Fruit fly (Drosophila melanogaster) whole organism, wandering third instar larva: ENCODE data around the gene CG32188.

ENCODE experiments used
- Abd-B ChIP-seq: fragments of >200 bp; optimal IDR thresholded peaks from 2 replicates; lab custom pipeline; 2017; ENCODE audit warnings: missing biosample characterization, missing genetic modification characterization
- CG32264 ChIP-seq: fragments of 200-800 bp; sonication (Bioruptor generic); optimal IDR thresholded peaks from 2 replicates; lab custom pipeline; 2016; ENCODE audit warnings: missing biosample characterization, missing genetic modification characterization
- CrebA ChIP-seq: fragments of 200-800 bp; sonication (Bioruptor generic); optimal IDR thresholded peaks from 2 replicates; lab custom pipeline; 2016; ENCODE audit warnings: missing biosample characterization, mild to moderate bottlenecking, missing genetic modification characterization, borderline replicate concordance
- Dfd ChIP-seq: fragments of >200 bp; optimal IDR thresholded peaks from 2 replicates; lab custom pipeline; 2017; ENCODE audit warnings: missing biosample characterization, missing genetic modification characterization
- GATAd ChIP-seq: sonication (Bioruptor generic); optimal IDR thresholded peaks from 2 replicates; lab custom pipeline; 2016; ENCODE audit warnings: missing biosample characterization, missing genetic modification characterization
- HLH106 ChIP-seq: fragments of 200-800 bp; optimal IDR thresholded peaks from 3 replicates; lab custom pipeline; 2019; ENCODE audit warnings: missing biosample characterization, mild to moderate bottlenecking, missing genetic modification characterization, moderate library complexity
- Hnf4 ChIP-seq: fragments of 200-800 bp; sonication (Bioruptor generic); optimal IDR thresholded peaks from 2 replicates; lab custom pipeline; 2016; ENCODE audit warnings: missing biosample characterization, mild to moderate bottlenecking, missing genetic modification characterization
- Hr78 ChIP-seq: fragments of >200 bp; optimal IDR thresholded peaks from 2 replicates; lab custom pipeline; 2017; ENCODE audit warnings: missing biosample characterization, missing genetic modification characterization
- Hr83 ChIP-seq: fragments of 200-300 bp; sonication (Bioruptor generic); optimal IDR thresholded peaks from 2 replicates; lab custom pipeline; 2016; ENCODE audit warnings: missing biosample characterization, mild to moderate bottlenecking, missing genetic modification characterization, moderate library complexity; ENCODE audit not compliant: poor library complexity, severe bottlenecking
- Jra ChIP-seq: sonication (Bioruptor generic); optimal IDR thresholded peaks from 2 replicates; lab custom pipeline; 2016; ENCODE audit warnings: missing biosample characterization, missing genetic modification characterization
- Mio ChIP-seq: sonication (Bioruptor generic); optimal IDR thresholded peaks from 2 replicates; lab custom pipeline; 2016; ENCODE audit warnings: missing biosample characterization, missing genetic modification characterization
- Myc ChIP-seq: fragments of >200 bp; optimal IDR thresholded peaks from 2 replicates; lab custom pipeline; 2017
- N ChIP-seq: fragments of >200 bp; optimal IDR thresholded peaks from 2 replicates; lab custom pipeline; 2018; ENCODE audit warnings: missing biosample characterization, missing external identifiers, missing genetic modification characterization
- OdsH ChIP-seq: fragments of 200-800 bp; sonication (Bioruptor generic); optimal IDR thresholded peaks from 2 replicates; lab custom pipeline; 2016; ENCODE audit warnings: missing biosample characterization, mild to moderate bottlenecking, missing genetic modification characterization
- Rel ChIP-seq, 2 experiments: fragments of 200-800 bp; sonication (Bioruptor generic) in 1 of 2; optimal IDR thresholded peaks; 2 replicates in 1 of 2; 3 replicates in 1 of 2; lab custom pipeline; 2016 to 2019; ENCODE audit warnings: mild to moderate bottlenecking in 2 of 2, missing biosample characterization in 2 of 2, missing genetic modification characterization in 2 of 2, moderate library complexity in 1 of 2
- Sp1 ChIP-seq: fragments of 200-800 bp; sonication (Bioruptor generic); optimal IDR thresholded peaks from 3 replicates; lab custom pipeline; 2019; ENCODE audit warnings: missing biosample characterization, mild to moderate bottlenecking, missing genetic modification characterization, moderate library complexity
- Vsx2 ChIP-seq: fragments of 200-300, 225-300 bp; sonication (Bioruptor generic); optimal IDR thresholded peaks from 2 replicates; lab custom pipeline; 2018; ENCODE audit warnings: missing biosample characterization, missing genetic modification characterization; ENCODE audit not compliant: partially characterized antibody
- br ChIP-seq: fragments of 200-800 bp; sonication (Bioruptor generic); optimal IDR thresholded peaks from 2 replicates; lab custom pipeline; 2016; ENCODE audit warnings: missing biosample characterization, missing genetic modification characterization
- brk ChIP-seq: fragments of 200-800 bp; sonication (Bioruptor generic); optimal IDR thresholded peaks from 2 replicates; lab custom pipeline; 2016; ENCODE audit warnings: missing biosample characterization, mild to moderate bottlenecking, missing genetic modification characterization
- dl ChIP-seq, 2 experiments: fragments of 175-275, 200-275 bp in 1 of 2; fragments of 200-275 bp in 1 of 2; sonication (Bioruptor generic); optimal IDR thresholded peaks; lab custom pipeline; 2018; ENCODE audit warnings: mild to moderate bottlenecking in 2 of 2, missing biosample characterization in 2 of 2, missing genetic modification characterization in 2 of 2, moderate library complexity in 2 of 2; ENCODE audit not compliant: partially characterized antibody in 2 of 2, insufficient read depth in 1 of 2
- dmrt93B ChIP-seq: fragments of 200-800 bp; sonication (Bioruptor generic); optimal IDR thresholded peaks from 2 replicates; lab custom pipeline; 2018; ENCODE audit warnings: missing biosample characterization, mild to moderate bottlenecking, missing genetic modification characterization
- dsf ChIP-seq: sonication (Bioruptor generic); optimal IDR thresholded peaks from 2 replicates; lab custom pipeline; 2016; ENCODE audit warnings: missing biosample characterization, missing genetic modification characterization, borderline replicate concordance
- ey ChIP-seq: fragments of 200-800 bp; sonication (Bioruptor generic); optimal IDR thresholded peaks from 2 replicates; lab custom pipeline; 2016; ENCODE audit warnings: missing biosample characterization, missing genetic modification characterization
- foxo ChIP-seq, 2 experiments: fragments of 200-800 bp; sonication (Bioruptor generic); optimal IDR thresholded peaks; 2 replicates in 1 of 2; 3 replicates in 1 of 2; lab custom pipeline; 2016 to 2017; ENCODE audit warnings: missing biosample characterization in 2 of 2, missing genetic modification characterization in 2 of 2
- fru ChIP-seq: fragments of 200-800 bp; sonication (Bioruptor generic); optimal IDR thresholded peaks from 3 replicates; lab custom pipeline; 2016; ENCODE audit warnings: missing biosample characterization, mild to moderate bottlenecking, missing genetic modification characterization
- jim ChIP-seq: fragments of 175-275, 200-325 bp; sonication (Bioruptor generic); optimal IDR thresholded peaks from 2 replicates; lab custom pipeline; 2016; ENCODE audit warnings: missing biosample characterization, mild to moderate bottlenecking, missing genetic modification characterization
- lola ChIP-seq: fragments of >200 bp; optimal IDR thresholded peaks from 2 replicates; lab custom pipeline; 2017; ENCODE audit warnings: missing biosample characterization, missing genetic modification characterization
- psq ChIP-seq: fragments of 200-800 bp; sonication (Bioruptor generic); optimal IDR thresholded peaks from 3 replicates; lab custom pipeline; 2017; ENCODE audit warnings: missing biosample characterization, mild to moderate bottlenecking, missing genetic modification characterization, moderate library complexity
- rgr ChIP-seq: fragments of 200-800 bp; sonication (Bioruptor generic); optimal IDR thresholded peaks from 3 replicates; lab custom pipeline; 2016; ENCODE audit warnings: missing biosample characterization, mild to moderate bottlenecking, missing genetic modification characterization
- sage ChIP-seq: fragments of 200-800 bp; sonication (Bioruptor generic); optimal IDR thresholded peaks from 2 replicates; lab custom pipeline; 2016; ENCODE audit warnings: missing biosample characterization, mild to moderate bottlenecking, missing genetic modification characterization
- sv ChIP-seq: fragments of 200-800 bp; sonication (Bioruptor generic); optimal IDR thresholded peaks from 3 replicates; lab custom pipeline; 2016; ENCODE audit warnings: missing biosample characterization, missing genetic modification characterization
- tai ChIP-seq: sonication (Bioruptor generic); optimal IDR thresholded peaks from 2 replicates; lab custom pipeline; 2016; ENCODE audit warnings: missing biosample characterization, missing genetic modification characterization
- usp ChIP-seq: fragments of >200 bp; optimal IDR thresholded peaks from 2 replicates; lab custom pipeline; 2017; ENCODE audit warnings: missing biosample characterization, missing genetic modification characterization
- woc ChIP-seq: sonication (Bioruptor generic); optimal IDR thresholded peaks from 2 replicates; lab custom pipeline; 2016; ENCODE audit warnings: missing biosample characterization, mild to moderate bottlenecking, missing genetic modification characterization

CG32188 gene

DNA sequence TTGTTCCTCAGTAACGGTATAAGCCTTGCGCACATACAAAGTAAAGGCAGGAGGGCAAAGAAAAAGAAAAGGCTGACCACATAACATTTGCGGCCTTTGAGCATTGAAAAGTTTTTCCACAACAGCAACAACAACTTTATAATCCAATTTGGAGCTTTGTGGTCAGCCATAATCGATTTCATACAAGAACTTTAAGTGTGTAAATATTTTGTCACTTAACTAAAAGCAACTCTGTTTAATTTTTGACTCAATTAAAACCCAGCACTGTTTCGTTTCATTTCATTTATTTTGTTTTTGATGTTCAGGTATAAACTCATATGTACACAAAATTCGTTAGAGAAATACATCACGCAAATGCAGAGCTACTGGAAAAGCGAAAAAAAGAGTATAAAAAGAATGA, 35.9 kb downstream of the CG32188 start, which contains the start of gene CG42816:
CG42816 (minus strand) TSS at position 101 of the 400 bp plus-strand sequence.
- TF ChIP-seq usp (GFP tag; lab: Kevin White, UChicago), result no peak
- no peak for TF ChIP-seq Myc (lab: Kevin White, UChicago)
- no peak for TF ChIP-seq CG32264 (GFP tag; lab: Kevin White, UChicago)
- no peak for TF ChIP-seq tai (GFP tag; lab: Kevin White, UChicago)
- TF ChIP-seq Vsx2 (GFP tag; lab: Kevin White, UChicago), result no peak
- no peak for TF ChIP-seq OdsH (GFP tag; lab: Kevin White, UChicago)
- no peak for TF ChIP-seq sage
- TF ChIP-seq woc (GFP tag; lab: Kevin White, UChicago), result no peak
- TF ChIP-seq sv (GFP tag; lab: Kevin White, UChicago), result no peak
- TF ChIP-seq GATAd (GFP tag; lab: Kevin White, UChicago), result no peak
- no peak for TF ChIP-seq Hr78 (GFP tag; lab: Kevin White, UChicago)
- no peak for TF ChIP-seq ey (GFP tag; lab: Kevin White, UChicago)
- TF ChIP-seq fru, result no peak
- no peak for TF ChIP-seq dmrt93B (GFP tag; lab: Kevin White, UChicago)
- TF ChIP-seq Sp1 (GFP tag; lab: Kevin White, UChicago), result no peak
- TF ChIP-seq Dfd (GFP tag; lab: Kevin White, UChicago), result no peak
- no peak for TF ChIP-seq CrebA (GFP tag; lab: Kevin White, UChicago)
- no peak for TF ChIP-seq Hnf4
- no peak for TF ChIP-seq N (GFP tag; lab: Kevin White, UChicago)
- TF ChIP-seq Mio, result no peak

DNA sequence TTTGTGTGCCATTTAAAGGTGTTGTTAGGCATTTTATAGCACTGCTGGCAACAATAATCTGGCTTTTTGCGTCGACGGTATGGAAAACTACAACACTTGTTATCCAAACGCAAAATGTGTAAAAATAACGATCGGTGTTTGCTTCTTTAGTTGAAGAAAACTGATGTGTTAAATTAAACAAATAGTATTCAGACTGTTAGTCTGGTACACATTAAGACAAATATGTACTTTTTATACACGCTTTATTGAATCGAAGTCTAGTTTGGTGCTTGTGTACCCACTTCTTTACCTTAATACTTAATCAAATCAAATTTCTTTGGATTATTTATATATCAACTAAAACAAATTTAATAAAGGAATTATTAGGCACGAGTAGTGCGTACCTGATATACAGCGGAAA, 41.9 kb downstream of the CG32188 start:
- no peak for TF ChIP-seq HLH106
- no peak for TF ChIP-seq Jra (GFP tag; lab: Kevin White, UChicago)
- TF ChIP-seq sage, result no peak
- no peak for TF ChIP-seq Rel (GFP tag; optimal IDR thresholded peaks at IDR 0.05; lab: Kevin White, UChicago)
- no peak for TF ChIP-seq Rel (tag; optimal IDR thresholded peaks at IDR 0.05; lab: Kevin White, UChicago)
- TF ChIP-seq tai (GFP tag; lab: Kevin White, UChicago), result no peak
- TF ChIP-seq lola (GFP tag; lab: Kevin White, UChicago), result no peak
- no peak for TF ChIP-seq Myc (lab: Kevin White, UChicago)

DNA sequence AAGACGTTTGTCGTGTGGAACGTTAAGA, 42.1 kb downstream of the CG32188 start, which contains the start of gene CG42815:
CG42815 (minus strand) TSS at position 20 of the 28 bp plus-strand sequence.
- TF ChIP-seq dmrt93B (GFP tag; lab: Kevin White, UChicago) (no peak), GATAd (GFP tag; lab: Kevin White, UChicago) (no peak), rgr (GFP tag; lab: Kevin White, UChicago) (no peak), N (GFP tag; lab: Kevin White, UChicago) (no peak), br (GFP tag; lab: Kevin White, UChicago) (no peak), CG32264 (GFP tag; lab: Kevin White, UChicago) (no peak), CrebA (GFP tag; lab: Kevin White, UChicago) (no peak), HLH106 (no peak), sage (no peak), sv (GFP tag; lab: Kevin White, UChicago) (no peak), Hr83 (GFP tag; lab: Kevin White, UChicago) (no peak), psq (no peak), Rel (GFP tag; optimal IDR thresholded peaks at IDR 0.05; lab: Kevin White, UChicago) (no peak), Rel (tag; optimal IDR thresholded peaks at IDR 0.05; lab: Kevin White, UChicago) (no peak), Abd-B (no peak), Sp1 (GFP tag; lab: Kevin White, UChicago) (no peak), Hr78 (GFP tag; lab: Kevin White, UChicago) (no peak), Vsx2 (GFP tag; lab: Kevin White, UChicago) (no peak), Dfd (GFP tag; lab: Kevin White, UChicago) (no peak), Myc (lab: Kevin White, UChicago) (no peak)

DNA sequence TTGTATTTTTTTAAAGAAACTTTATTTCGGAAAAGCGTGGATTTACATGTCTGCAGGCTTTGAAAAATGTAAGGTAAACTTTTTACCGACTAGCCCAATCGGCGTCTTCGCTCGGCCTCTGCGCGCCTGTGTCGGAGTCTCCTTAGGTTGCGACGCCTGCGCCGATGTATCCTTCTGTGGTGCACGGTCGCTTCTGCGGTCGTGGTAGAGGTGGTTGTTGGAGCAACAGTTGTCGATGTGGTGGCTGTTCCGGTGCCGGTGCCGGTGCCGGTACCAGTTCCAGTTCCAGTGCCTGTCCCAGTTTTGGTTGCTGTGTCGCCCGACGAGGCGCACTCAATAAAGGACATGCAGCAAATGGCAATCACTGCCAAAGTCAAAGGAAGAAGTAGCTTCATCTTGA, 42.4 kb downstream of the CG32188 start:
- TF ChIP-seq Vsx2 (GFP tag; lab: Kevin White, UChicago) (no peak), N (GFP tag; lab: Kevin White, UChicago) (no peak), Sp1 (GFP tag; lab: Kevin White, UChicago) (no peak), Jra (GFP tag; lab: Kevin White, UChicago) (no peak), dsf (GFP tag; lab: Kevin White, UChicago) (no peak), br (GFP tag; lab: Kevin White, UChicago) (no peak), HLH106 (no peak), Myc (lab: Kevin White, UChicago) (no peak), sv (GFP tag; lab: Kevin White, UChicago) (no peak), brk (GFP tag; lab: Kevin White, UChicago) (no peak), Dfd (GFP tag; lab: Kevin White, UChicago) (no peak), CG32264 (GFP tag; lab: Kevin White, UChicago) (no peak), foxo (GFP tag; optimal IDR thresholded peaks at IDR 0.05; lab: Kevin White, UChicago) (no peak), Hnf4 (no peak), dl (GFP tag; optimal IDR thresholded peaks at IDR 0.05; lab: Kevin White, UChicago; ENCODE audit: insufficient read depth in 1 of 2, partially characterized antibody in 2 of 2) (no peak), jim (GFP tag; lab: Kevin White, UChicago) (no peak), usp (GFP tag; lab: Kevin White, UChicago) (no peak)
- TF ChIP-seq, all 38 proteins: peak for 0
